Worm (Caenorhabditis elegans): ENCODE measurements around the gene Y6G8.6.

DNA sequence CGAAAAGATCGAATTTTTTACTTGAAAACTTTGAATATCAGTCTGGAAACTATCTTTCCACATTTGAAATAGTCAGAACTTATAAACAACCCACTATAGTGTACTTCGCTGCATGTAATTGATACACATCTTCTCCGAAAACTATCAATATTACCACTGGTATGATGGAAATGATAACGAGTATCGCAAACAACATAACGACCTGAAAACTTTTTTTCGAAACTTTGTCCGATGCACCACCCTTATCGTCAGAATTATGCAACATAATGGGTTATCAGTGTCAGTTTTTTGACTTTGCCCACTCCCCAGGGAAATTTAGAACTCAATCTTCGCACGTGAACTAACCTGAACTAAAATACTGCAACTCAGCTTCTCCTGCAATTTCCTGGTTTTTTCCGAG, 45.6 kb upstream of the Y6G8.6 start:
- peak; percentile 82 for TF ChIP-seq pqm-1 (tag; optimal IDR thresholded peaks at IDR 0.05)
- TF ChIP-seq ceh-44 (GFP tag; IDR thresholded peaks at IDR 0.05), result no peak

Measured in whole organism, L4 larva.